Worm (Caenorhabditis elegans) whole organism, L4 larva: Measurements from ENCODE around the gene C10G8.4.

Experiments used
- D1046.2 ChIP-seq: fragments of 200-800 bp; sonication (Bioruptor generic); IDR thresholded peaks from 2 replicates; pipeline ENCODE4 v1.3.6; 2022; ENCODE audit warnings: missing genetic modification characterization, missing compliant biosample characterization
- F44E2.7 ChIP-seq: fragments of 200-800 bp; sonication (Bioruptor generic); IDR thresholded peaks from 2 replicates; pipeline ENCODE4 v2.1.2; 2022; ENCODE audit warnings: missing genetic modification characterization, missing compliant biosample characterization
- T26A8.4 ChIP-seq: fragments of 200-800 bp; sonication (Bioruptor generic); IDR thresholded peaks from 2 replicates; pipeline ENCODE4 v1.3.6; 2022; ENCODE audit warnings: missing genetic modification characterization, missing compliant biosample characterization
- Y48G9A.11 ChIP-seq: fragments of 200-800 bp; sonication (Bioruptor generic); IDR thresholded peaks from 2 replicates; pipeline ENCODE4 v1.3.6; 2022; ENCODE audit warnings: missing genetic modification reagents, missing genetic modification characterization, missing compliant biosample characterization
- Y5F2A.4 ChIP-seq: fragments of 200-800 bp; sonication (Bioruptor generic); optimal IDR thresholded peaks from 2 replicates; lab custom pipeline; 2018; ENCODE audit warnings: mild to moderate bottlenecking, missing genetic modification characterization, missing compliant biosample characterization
- aha-1 ChIP-seq: fragments of 150-350 bp; peaks from one replicate; lab custom pipeline; 2014; ENCODE audit warnings: missing biosample characterization, missing genetic modification characterization
- ceh-28 ChIP-seq: fragments of 150-350 bp; optimal IDR thresholded peaks from 2 replicates; lab custom pipeline; 2014; ENCODE audit warnings: missing biosample characterization, missing genetic modification reagents, missing genetic modification characterization
- ceh-62 ChIP-seq: sonication (generic microtip); optimal IDR thresholded peaks from 2 replicates; lab custom pipeline; 2017; ENCODE audit warnings: missing biosample characterization, missing genetic modification characterization
- ces-1 ChIP-seq: fragments of 150-350 bp; sonication (generic microtip); optimal IDR thresholded peaks from 4 replicates; lab custom pipeline; 2014; ENCODE audit warnings: missing biosample characterization, missing genetic modification reagents, missing genetic modification characterization
- daf-16 ChIP-seq, 3 experiments: sonication (generic microtip); optimal IDR thresholded peaks; 2 replicates each; lab custom pipeline; 2016 to 2017; ENCODE audit warnings: missing genetic modification characterization in 3 of 3, missing genetic modification reagents in 3 of 3, mild to moderate bottlenecking in 2 of 3, missing compliant biosample characterization in 2 of 3, missing biosample characterization in 1 of 3, moderate library complexity in 1 of 3
- daf-19 ChIP-seq: fragments of 200-800 bp; sonication (Bioruptor generic); conservative IDR thresholded peaks from 2 replicates; pipeline ENCODE4 v1.3.6; 2022; ENCODE audit warnings: missing genetic modification characterization, missing compliant biosample characterization
- daf-8 ChIP-seq: fragments of 200-800 bp; sonication (Bioruptor generic); IDR thresholded peaks from 2 replicates; pipeline ENCODE4 v1.3.6; 2022; ENCODE audit warnings: missing genetic modification characterization, missing compliant biosample characterization
- dmd-9 ChIP-seq: fragments of 200-800 bp; sonication (Bioruptor generic); IDR thresholded peaks from 2 replicates; pipeline ENCODE4 v1.3.6; 2022; ENCODE audit warnings: missing genetic modification reagents, missing genetic modification characterization, missing compliant biosample characterization
- dve-1 ChIP-seq: sonication (generic microtip); optimal IDR thresholded peaks from 2 replicates; lab custom pipeline; 2017; ENCODE audit warnings: antibody characterized with exemption, mild to moderate bottlenecking, missing genetic modification characterization, missing compliant biosample characterization; ENCODE audit not compliant: insufficient read depth
- fkh-10 ChIP-seq: fragments of 150-350 bp; optimal IDR thresholded peaks from 2 replicates; lab custom pipeline; 2014; ENCODE audit warnings: missing biosample characterization, missing genetic modification reagents, missing genetic modification characterization
- hlh-30 ChIP-seq: sonication (generic microtip); optimal IDR thresholded peaks from 2 replicates; lab custom pipeline; 2017; ENCODE audit warnings: antibody characterized with exemption, mild to moderate bottlenecking, missing genetic modification characterization, missing compliant biosample characterization; ENCODE audit not compliant: insufficient read depth
- hmg-1.1 ChIP-seq: fragments of 200-800 bp; sonication (Bioruptor generic); IDR thresholded peaks from 2 replicates; pipeline ENCODE4 v1.3.6; 2022; ENCODE audit warnings: missing genetic modification reagents, missing genetic modification characterization, missing compliant biosample characterization
- jun-1 ChIP-seq: fragments of 150-350 bp; optimal IDR thresholded peaks from 2 replicates; lab custom pipeline; 2014; ENCODE audit warnings: missing biosample characterization, missing genetic modification reagents, missing genetic modification characterization
- lim-7 ChIP-seq: fragments of 200-800 bp; sonication (Bioruptor generic); IDR thresholded peaks from 2 replicates; pipeline ENCODE4 v1.3.6; 2022; ENCODE audit warnings: missing genetic modification characterization, missing compliant biosample characterization
- lin-13 ChIP-seq: fragments of 150-350 bp; optimal IDR thresholded peaks from 2 replicates; lab custom pipeline; 2014; ENCODE audit warnings: missing biosample characterization, missing genetic modification reagents, missing genetic modification characterization
- lin-38 ChIP-seq: fragments of 200-800 bp; sonication (Bioruptor generic); IDR thresholded peaks from 2 replicates; pipeline ENCODE4 v1.3.6; 2022; ENCODE audit warnings: missing genetic modification reagents, missing genetic modification characterization, missing compliant biosample characterization
- lir-3 ChIP-seq: sonication (generic microtip); optimal IDR thresholded peaks from 2 replicates; lab custom pipeline; 2016; ENCODE audit warnings: mild to moderate bottlenecking, missing genetic modification characterization, missing compliant biosample characterization
- mxl-2 ChIP-seq: fragments of 200-800 bp; sonication (Bioruptor generic); conservative IDR thresholded peaks from 2 replicates; pipeline ENCODE4 v1.3.6; 2022; ENCODE audit warnings: missing genetic modification reagents, missing genetic modification characterization, missing compliant biosample characterization
- nhr-102 ChIP-seq: sonication (generic microtip); optimal IDR thresholded peaks from 2 replicates; lab custom pipeline; 2016; ENCODE audit warnings: mild to moderate bottlenecking, missing genetic modification characterization, moderate library complexity, missing compliant biosample characterization
- nhr-25 ChIP-seq: sonication (generic microtip); optimal IDR thresholded peaks from 2 replicates; lab custom pipeline; 2017; ENCODE audit warnings: missing genetic modification characterization, mild to moderate bottlenecking, missing compliant biosample characterization, antibody characterized with exemption, moderate library complexity, borderline replicate concordance; ENCODE audit not compliant: insufficient read depth
- nhr-41 ChIP-seq: fragments of 200-800 bp; sonication (Bioruptor generic); IDR thresholded peaks from 2 replicates; pipeline ENCODE4 v1.3.6; 2022; ENCODE audit warnings: missing genetic modification reagents, missing genetic modification characterization, missing compliant biosample characterization
- nhr-48 ChIP-seq: sonication (generic microtip); optimal IDR thresholded peaks from 2 replicates; lab custom pipeline; 2016; ENCODE audit warnings: mild to moderate bottlenecking, missing genetic modification characterization, missing compliant biosample characterization
- nhr-6 ChIP-seq: fragments of 150-350 bp; optimal IDR thresholded peaks from 2 replicates; lab custom pipeline; 2014; ENCODE audit warnings: missing biosample characterization, missing genetic modification characterization
- nhr-76 ChIP-seq: fragments of 150-350 bp; optimal IDR thresholded peaks from 2 replicates; lab custom pipeline; 2014; ENCODE audit warnings: missing biosample characterization, missing genetic modification characterization
- nhr-77 ChIP-seq: fragments of 150-350 bp; optimal IDR thresholded peaks from 2 replicates; lab custom pipeline; 2014; ENCODE audit warnings: missing biosample characterization, missing genetic modification characterization
- pqm-1 ChIP-seq: sonication (generic microtip); optimal IDR thresholded peaks from 2 replicates; lab custom pipeline; 2017; ENCODE audit warnings: missing biosample characterization, missing genetic modification characterization
- sdz-12 ChIP-seq: fragments of 200-800 bp; sonication (Bioruptor generic); optimal IDR thresholded peaks from 2 replicates; lab custom pipeline; 2018; ENCODE audit warnings: mild to moderate bottlenecking, missing genetic modification characterization, missing compliant biosample characterization
- set-16 ChIP-seq: fragments of 200-800 bp; sonication (Bioruptor generic); IDR thresholded peaks from 2 replicates; pipeline ENCODE4 v1.3.6; 2022; ENCODE audit warnings: missing genetic modification reagents, missing genetic modification characterization, missing compliant biosample characterization
- spr-3 ChIP-seq: fragments of 200-800 bp; sonication (Bioruptor generic); optimal IDR thresholded peaks from 2 replicates; lab custom pipeline; 2018; ENCODE audit warnings: mild to moderate bottlenecking, missing genetic modification characterization, missing compliant biosample characterization
- unc-62 ChIP-seq, 3 experiments: fragments of 150-350 bp in 1 of 3; sonication (generic microtip); optimal IDR thresholded peaks in 2 of 3; peaks in 1 of 3; 1 replicate in 1 of 3; 2 replicates in 2 of 3; lab custom pipeline; 2014 to 2017; ENCODE audit warnings: missing biosample characterization in 3 of 3, missing genetic modification characterization in 3 of 3, missing genetic modification reagents in 3 of 3, missing genotype in 1 of 3
- zag-1 ChIP-seq: fragments of 150-350 bp; optimal IDR thresholded peaks from 2 replicates; lab custom pipeline; 2014; ENCODE audit warnings: missing biosample characterization, missing genetic modification characterization
- zfp-3 ChIP-seq: fragments of 200-800 bp; sonication (Bioruptor generic); conservative IDR thresholded peaks from 2 replicates; pipeline ENCODE4 v1.3.6; 2022; ENCODE audit warnings: missing genetic modification reagents, missing genetic modification characterization, missing compliant biosample characterization
- zip-2 ChIP-seq: fragments of 150-350 bp; optimal IDR thresholded peaks from 2 replicates; lab custom pipeline; 2014; ENCODE audit warnings: missing biosample characterization, missing genetic modification characterization

C10G8.4 gene

ce11 chrV:5272619-5273074 is 39.1 kb upstream of the C10G8.4 start (continued):
- TF ChIP-seq ceh-28 (tag; lab: Kevin White, UChicago) (no peak), zip-2 (tag; lab: Kevin White, UChicago) (no peak), mxl-2 (GFP tag; lab: Robert Waterston, UW) (no peak), fkh-10 (GFP tag; lab: Kevin White, UChicago) (no peak), hmg-1.1 (GFP tag; lab: Robert Waterston, UW) (0 out of 2 replicates have a peak, but pooled peaks have one; percentile 17), ces-1 (no peak), dmd-9 (GFP tag; lab: Robert Waterston, UW) (no peak), lin-38 (GFP tag; lab: Robert Waterston, UW) (no peak), spr-3 (GFP tag; lab: Kevin White, UChicago) (no peak), nhr-77 (tag; lab: Kevin White, UChicago) (no peak), daf-19 (GFP tag; lab: Robert Waterston, UW) (no peak), Y5F2A.4 (GFP tag; lab: Kevin White, UChicago) (no peak), zfp-3 (GFP tag; lab: Robert Waterston, UW) (no peak), aha-1 (tag; lab: Kevin White, UChicago) (peak; percentile 39), nhr-6 (tag; lab: Kevin White, UChicago) (no peak), hlh-30 (peak; percentile 15), lin-13 (no peak), lim-7 (GFP tag; lab: Robert Waterston, UW) (no peak), set-16 (GFP tag; lab: Robert Waterston, UW) (no peak), nhr-102 (tag; lab: Kevin White, UChicago) (peak; percentile 17), daf-8 (GFP tag; lab: Robert Waterston, UW) (no peak), lir-3 (tag; lab: Kevin White, UChicago) (no peak), nhr-48 (tag; lab: Kevin White, UChicago) (peak; percentile 60), ceh-62 (no peak), zag-1 (no peak), sdz-12 (no peak)

ce11 chrV:5273241-5273640 is 38.5 kb upstream of the C10G8.4 start:
- TF ChIP-seq Y48G9A.11 (GFP tag; lab: Robert Waterston, UW) = no peak
- peak; percentile 31 for TF ChIP-seq dve-1 (tag; lab: Kevin White, UChicago)
- TF ChIP-seq unc-62 (GFP tag; optimal IDR thresholded peaks at IDR 0.05 in 1 of 2; lab: Kevin White, UChicago) = peak in 1 of 2 experiments; percentile 44
- no peak for TF ChIP-seq unc-62 (tag; optimal IDR thresholded peaks at IDR 0.05; lab: Kevin White, UChicago)
- TF ChIP-seq D1046.2 (GFP tag; lab: Robert Waterston, UW) = no peak

ce11 chrV:5273770-5274169 is 38.0 kb upstream of the C10G8.4 start, which contains the start of gene natc-2:
TSS of gene natc-2 (plus strand) at chrV:5274070.
- TF ChIP-seq jun-1 (tag; lab: Kevin White, UChicago) (no peak), T26A8.4 (no peak), sdz-12 (no peak), lir-3 (tag; lab: Kevin White, UChicago) (no peak), D1046.2 (GFP tag; lab: Robert Waterston, UW) (no peak), Y5F2A.4 (GFP tag; lab: Kevin White, UChicago) (no peak), set-16 (GFP tag; lab: Robert Waterston, UW) (no peak), nhr-25 (tag; lab: Kevin White, UChicago) (no peak), pqm-1 (tag; lab: Kevin White, UChicago) (no peak), dve-1 (tag; lab: Kevin White, UChicago) (no peak), nhr-76 (tag; lab: Kevin White, UChicago) (no peak), F44E2.7 (GFP tag; lab: Robert Waterston, UW) (no peak), daf-16 (GFP tag; optimal IDR thresholded peaks at IDR 0.05; lab: Kevin White, UChicago) (no peak), daf-16 (tag; optimal IDR thresholded peaks at IDR 0.05; lab: Kevin White, UChicago) (no peak), nhr-41 (GFP tag; lab: Robert Waterston, UW) (no peak)
